Worm (Caenorhabditis elegans) whole organism, L2 larva: ENCODE measurements around the gene W01A11.7.
A peak's percentile ranks its signal among the peaks of the same experiment; 100 is the strongest.

Source experiments
- C34F6.9 ChIP-seq: fragments of 150-350 bp; optimal IDR thresholded peaks from 2 replicates; lab custom pipeline; 2014; ENCODE audit warnings: missing biosample characterization, missing genetic modification characterization
- F13H6.1 ChIP-seq: sonication (generic microtip); optimal IDR thresholded peaks from 2 replicates; lab custom pipeline; 2016; ENCODE audit warnings: missing genetic modification characterization, missing compliant biosample characterization
- R02D3.7 ChIP-seq: fragments of 150-350 bp; optimal IDR thresholded peaks from 2 replicates; lab custom pipeline; 2014; ENCODE audit warnings: missing biosample characterization, missing genetic modification characterization
- ZK546.5 ChIP-seq: sonication (generic microtip); optimal IDR thresholded peaks from 2 replicates; lab custom pipeline; 2017; ENCODE audit warnings: missing biosample characterization, missing genetic modification characterization
- alr-1 ChIP-seq: fragments of 150-350 bp; optimal IDR thresholded peaks from 2 replicates; lab custom pipeline; 2014; ENCODE audit warnings: missing biosample characterization, missing genetic modification characterization
- aly-2 ChIP-seq: fragments of 150-350 bp; optimal IDR thresholded peaks from 2 replicates; lab custom pipeline; 2014; ENCODE audit warnings: missing biosample characterization, missing genetic modification characterization
- ama-1 ChIP-seq: fragments of 150-350 bp; optimal IDR thresholded peaks from 2 replicates; lab custom pipeline; 2018; ENCODE audit warnings: inconsistent platforms
- blmp-1 ChIP-seq: sonication (generic microtip); optimal IDR thresholded peaks from 2 replicates; lab custom pipeline; 2017; ENCODE audit warnings: missing genetic modification characterization, mild to moderate bottlenecking, missing compliant biosample characterization, antibody characterized with exemption, moderate library complexity; ENCODE audit not compliant: insufficient read depth
- ceh-16 ChIP-seq: fragments of 150-350 bp; optimal IDR thresholded peaks from 2 replicates; lab custom pipeline; 2014; ENCODE audit warnings: missing biosample characterization, missing genetic modification characterization
- ceh-82 ChIP-seq: fragments of 150-350 bp; optimal IDR thresholded peaks from 2 replicates; lab custom pipeline; 2014; ENCODE audit warnings: missing biosample characterization, missing genetic modification characterization
- crh-2 ChIP-seq: sonication (generic microtip); optimal IDR thresholded peaks from 2 replicates; lab custom pipeline; 2017; ENCODE audit warnings: missing biosample characterization, missing genetic modification characterization
- dmd-4 ChIP-seq: sonication (generic microtip); optimal IDR thresholded peaks from 2 replicates; lab custom pipeline; 2017; ENCODE audit warnings: missing biosample characterization, missing genetic modification characterization
- egl-27 ChIP-seq: sonication (generic microtip); optimal IDR thresholded peaks from 3 replicates; lab custom pipeline; 2017; ENCODE audit warnings: missing biosample characterization, missing genetic modification reagents, missing genetic modification characterization
- elt-1 ChIP-seq: fragments of 150-350 bp; optimal IDR thresholded peaks from 2 replicates; lab custom pipeline; 2014; ENCODE audit warnings: missing biosample characterization, missing genetic modification characterization
- fos-1 ChIP-seq: fragments of 150-350 bp; optimal IDR thresholded peaks from 2 replicates; lab custom pipeline; 2014; ENCODE audit warnings: missing biosample characterization, missing genetic modification characterization
- gmeb-1 ChIP-seq: fragments of 150-350 bp; optimal IDR thresholded peaks from 2 replicates; lab custom pipeline; 2014; ENCODE audit warnings: missing biosample characterization, missing genetic modification characterization
- lin-11 ChIP-seq: fragments of 150-350 bp; sonication (generic microtip); optimal IDR thresholded peaks from 2 replicates; lab custom pipeline; 2014; ENCODE audit warnings: missing biosample characterization, missing genetic modification characterization, inconsistent platforms, mixed read lengths
- lin-13 ChIP-seq: fragments of 150-350 bp; optimal IDR thresholded peaks from 2 replicates; lab custom pipeline; 2014; ENCODE audit warnings: missing biosample characterization, missing genetic modification reagents, missing genetic modification characterization
- lin-39 ChIP-seq: fragments of 150-350 bp; optimal IDR thresholded peaks from 2 replicates; lab custom pipeline; 2014; ENCODE audit warnings: missing biosample characterization, missing genetic modification reagents, missing genetic modification characterization
- mab-5 ChIP-seq: fragments of 150-350 bp; optimal IDR thresholded peaks from 2 replicates; lab custom pipeline; 2014; ENCODE audit warnings: missing biosample characterization, missing genetic modification characterization
- mbf-1 ChIP-seq: sonication (generic microtip); optimal IDR thresholded peaks from 2 replicates; lab custom pipeline; 2017; ENCODE audit warnings: missing biosample characterization, missing genetic modification characterization
- mdl-1 ChIP-seq, 2 experiments: fragments of 150-350 bp in 1 of 2; sonication (generic microtip) in 1 of 2; optimal IDR thresholded peaks; 2 replicates each; lab custom pipeline; 2017; ENCODE audit warnings: missing biosample characterization in 2 of 2, missing genetic modification characterization in 2 of 2
- nhr-10 ChIP-seq: sonication (generic microtip); optimal IDR thresholded peaks from 2 replicates; lab custom pipeline; 2017; ENCODE audit warnings: missing biosample characterization, missing genetic modification characterization
- nhr-11 ChIP-seq: fragments of 150-350 bp; optimal IDR thresholded peaks from 2 replicates; lab custom pipeline; 2014; ENCODE audit warnings: missing biosample characterization, missing genetic modification characterization
- nhr-129 ChIP-seq: fragments of 150-350 bp; optimal IDR thresholded peaks from 2 replicates; lab custom pipeline; 2014; ENCODE audit warnings: missing biosample characterization, missing genetic modification characterization
- nhr-21 ChIP-seq: fragments of 150-350 bp; optimal IDR thresholded peaks from 2 replicates; lab custom pipeline; 2014; ENCODE audit warnings: missing biosample characterization, missing genetic modification characterization
- nhr-23 ChIP-seq: fragments of 150-350 bp; optimal IDR thresholded peaks from 2 replicates; lab custom pipeline; 2014; ENCODE audit warnings: missing biosample characterization, missing genetic modification reagents, missing genetic modification characterization
- nhr-237 ChIP-seq: fragments of 150-350 bp; optimal IDR thresholded peaks from 2 replicates; lab custom pipeline; 2014; ENCODE audit warnings: missing biosample characterization, missing genetic modification characterization
- nhr-25 ChIP-seq: fragments of 150-350 bp; sonication (generic microtip); optimal IDR thresholded peaks from 3 replicates; lab custom pipeline; 2014; ENCODE audit warnings: missing biosample characterization, missing genetic modification characterization
- nhr-6 ChIP-seq: fragments of 150-350 bp; optimal IDR thresholded peaks from 2 replicates; lab custom pipeline; 2014; ENCODE audit warnings: missing biosample characterization, missing genetic modification characterization
- nhr-77 ChIP-seq: fragments of 150-350 bp; optimal IDR thresholded peaks from 2 replicates; lab custom pipeline; 2014; ENCODE audit warnings: missing biosample characterization, missing genetic modification characterization
- peb-1 ChIP-seq: fragments of 150-350 bp; optimal IDR thresholded peaks from 2 replicates; lab custom pipeline; 2014; ENCODE audit warnings: missing biosample characterization, missing genetic modification characterization
- sem-4 ChIP-seq: fragments of 150-350 bp; optimal IDR thresholded peaks from 2 replicates; lab custom pipeline; 2014; ENCODE audit warnings: missing biosample characterization, missing genetic modification reagents, missing genetic modification characterization
- skn-1 ChIP-seq: sonication (generic microtip); optimal IDR thresholded peaks from 2 replicates; lab custom pipeline; 2017; ENCODE audit warnings: missing biosample characterization, missing genetic modification characterization
- sma-3 ChIP-seq: sonication (generic microtip); optimal IDR thresholded peaks from 2 replicates; lab custom pipeline; 2016; ENCODE audit warnings: missing genetic modification reagents, missing genetic modification characterization, missing compliant biosample characterization
- sma-9 ChIP-seq, 2 experiments: fragments of 150-350 bp in 1 of 2; sonication (generic microtip) in 1 of 2; optimal IDR thresholded peaks; 2 replicates each; lab custom pipeline; 2014 to 2016; ENCODE audit warnings: missing genetic modification characterization in 2 of 2, mild to moderate bottlenecking in 1 of 2, missing biosample characterization in 1 of 2, missing compliant biosample characterization in 1 of 2, missing genetic modification reagents in 1 of 2, moderate library complexity in 1 of 2
- snpc-4 ChIP-seq: fragments of 150-350 bp; optimal IDR thresholded peaks from 2 replicates; lab custom pipeline; 2014; ENCODE audit warnings: missing biosample characterization, missing genetic modification characterization
- unc-39 ChIP-seq: fragments of 150-350 bp; optimal IDR thresholded peaks from 2 replicates; lab custom pipeline; 2014; ENCODE audit warnings: missing biosample characterization, missing genetic modification characterization
- unc-55 ChIP-seq: fragments of 150-350 bp; sonication (generic microtip); optimal IDR thresholded peaks from 3 replicates; lab custom pipeline; 2014; ENCODE audit warnings: missing biosample characterization, missing genetic modification reagents, missing genetic modification characterization
- unc-62 ChIP-seq: fragments of 150-350 bp; optimal IDR thresholded peaks from 2 replicates; lab custom pipeline; 2014; ENCODE audit warnings: missing biosample characterization, missing genetic modification reagents, missing genetic modification characterization
- zag-1 ChIP-seq: fragments of 150-350 bp; optimal IDR thresholded peaks from 2 replicates; lab custom pipeline; 2014; ENCODE audit warnings: missing biosample characterization, missing genetic modification characterization
- ztf-1 ChIP-seq: fragments of 200-800 bp; sonication (Bioruptor generic); conservative IDR thresholded peaks from 2 replicates; pipeline ENCODE4 v1.3.6; 2022; ENCODE audit warnings: missing genetic modification characterization, missing compliant biosample characterization
- ztf-11 ChIP-seq: sonication (generic microtip); optimal IDR thresholded peaks from 2 replicates; lab custom pipeline; 2017; ENCODE audit warnings: missing biosample characterization, missing genetic modification characterization
- ztf-4 ChIP-seq: fragments of 150-350 bp; optimal IDR thresholded peaks from 2 replicates; lab custom pipeline; 2014; ENCODE audit warnings: missing biosample characterization, missing genetic modification characterization

The W01A11.7 gene

ce11 chrV:6516491-6517304 is 11.5 kb upstream of the W01A11.7 start, which contains the start of gene mdh-1:
Gene mdh-1, minus strand, starts transcription at chrV:6516526.
- TF ChIP-seq nhr-25 (tag; lab: Kevin White, UChicago) (no peak), sma-9 (GFP tag; optimal IDR thresholded peaks at IDR 0.05; lab: Kevin White, UChicago) (peak; percentile 10), sma-9 (tag; optimal IDR thresholded peaks at IDR 0.05; lab: Kevin White, UChicago) (no peak), unc-55 (GFP tag; lab: Kevin White, UChicago) (peak; percentile 67)

- TF ChIP-seq elt-1 = no peak
- TF ChIP-seq lin-39 (tag; lab: Kevin White, UChicago) = no peak
- TF ChIP-seq nhr-10 (tag; lab: Kevin White, UChicago) = no peak
- TF ChIP-seq ceh-82 (tag; lab: Kevin White, UChicago) = no peak
- no peak for TF ChIP-seq nhr-23 (tag; lab: Kevin White, UChicago)
- TF ChIP-seq nhr-25 (tag; lab: Kevin White, UChicago) = no peak
- no peak for TF ChIP-seq nhr-6 (tag; lab: Kevin White, UChicago)
- no peak for TF ChIP-seq unc-62 (GFP tag; lab: Kevin White, UChicago)
- no peak for TF ChIP-seq lin-13 (GFP tag; lab: Kevin White, UChicago)
- no peak for TF ChIP-seq sem-4 (tag; lab: Kevin White, UChicago)
- TF ChIP-seq egl-27 (tag; lab: Kevin White, UChicago) = no peak
- no peak for TF ChIP-seq unc-39 (tag; lab: Kevin White, UChicago)
- TF ChIP-seq zag-1 (tag; lab: Kevin White, UChicago) = no peak
- TF ChIP-seq nhr-237 = no peak
- no peak for TF ChIP-seq nhr-11
- no peak for TF ChIP-seq ZK546.5 (tag; lab: Kevin White, UChicago)
- no peak for TF ChIP-seq snpc-4 (tag; lab: Kevin White, UChicago)
- TF ChIP-seq sma-9 (GFP tag; optimal IDR thresholded peaks at IDR 0.05; lab: Kevin White, UChicago) = no peak
- TF ChIP-seq sma-9 (tag; optimal IDR thresholded peaks at IDR 0.05; lab: Kevin White, UChicago) = no peak
- TF ChIP-seq, all 48 proteins: peak for 0
Measured at ce11 chrV:6515344-6515743, 10.2 kb upstream of the W01A11.7 start.

- TF ChIP-seq nhr-10 (tag; lab: Kevin White, UChicago) = no peak
- TF ChIP-seq unc-39 (tag; lab: Kevin White, UChicago) = no peak
- no peak for TF ChIP-seq nhr-77
- TF ChIP-seq dmd-4 (tag; lab: Kevin White, UChicago) = no peak
- TF ChIP-seq nhr-237 = no peak
- TF ChIP-seq F13H6.1 = peak; percentile 17
- peak; percentile 14 for TF ChIP-seq sma-9 (GFP tag; optimal IDR thresholded peaks at IDR 0.05; lab: Kevin White, UChicago)
- no peak for TF ChIP-seq sma-9 (tag; optimal IDR thresholded peaks at IDR 0.05; lab: Kevin White, UChicago)
- TF ChIP-seq nhr-6 (tag; lab: Kevin White, UChicago) = peak; percentile 43
- no peak for TF ChIP-seq sem-4 (tag; lab: Kevin White, UChicago)
- TF ChIP-seq alr-1 (tag; lab: Kevin White, UChicago) = no peak
- TF ChIP-seq blmp-1 (tag; lab: Kevin White, UChicago) = peak; percentile 37
- no peak for TF ChIP-seq nhr-23 (tag; lab: Kevin White, UChicago)
- peak; percentile 87 for TF ChIP-seq nhr-129
- TF ChIP-seq egl-27 (tag; lab: Kevin White, UChicago) = no peak
- TF ChIP-seq lin-39 (tag; lab: Kevin White, UChicago) = no peak
- TF ChIP-seq lin-11 (tag; lab: Kevin White, UChicago) = no peak
- TF ChIP-seq mdl-1 (tag; optimal IDR thresholded peaks at IDR 0.05; lab: Kevin White, UChicago) = peak in 1 of 2 experiments; percentile 0
- TF ChIP-seq skn-1 (tag; lab: Kevin White, UChicago) = no peak
- TF ChIP-seq ceh-16 = no peak
- no peak for TF ChIP-seq ZK546.5 (tag; lab: Kevin White, UChicago)
- TF ChIP-seq nhr-21 (tag; lab: Kevin White, UChicago) = peak; percentile 59
- TF ChIP-seq snpc-4 (tag; lab: Kevin White, UChicago) = no peak
- no peak for TF ChIP-seq ceh-82 (tag; lab: Kevin White, UChicago)
- peak; percentile 64 for TF ChIP-seq ztf-4 (tag; lab: Kevin White, UChicago)
- no peak for TF ChIP-seq ztf-11 (tag; lab: Kevin White, UChicago)
- no peak for TF ChIP-seq aly-2 (tag; lab: Kevin White, UChicago)
- TF ChIP-seq R02D3.7 = no peak
- no peak for TF ChIP-seq mbf-1 (tag; lab: Kevin White, UChicago)
- TF ChIP-seq ztf-1 (GFP tag; lab: Robert Waterston, UW) = no peak
- TF ChIP-seq crh-2 = peak; percentile 60
- no peak for TF ChIP-seq nhr-11
- TF ChIP-seq nhr-25 (tag; lab: Kevin White, UChicago) = peak; percentile 51
- TF ChIP-seq peb-1 (tag; lab: Kevin White, UChicago) = no peak
- peak; percentile 96 for TF ChIP-seq ama-1 (lab: Kevin White, UChicago)
- TF ChIP-seq C34F6.9 (tag; lab: Kevin White, UChicago) = no peak
- TF ChIP-seq unc-62 (GFP tag; lab: Kevin White, UChicago) = no peak
- TF ChIP-seq gmeb-1 (tag; lab: Kevin White, UChicago) = no peak
- TF ChIP-seq mab-5 (tag; lab: Kevin White, UChicago) = peak; percentile 17
- TF ChIP-seq elt-1 = no peak
- TF ChIP-seq sma-3 (GFP tag; lab: Kevin White, UChicago) = peak; percentile 59
- peak; percentile 36 for TF ChIP-seq fos-1 (tag; lab: Kevin White, UChicago)
- TF ChIP-seq zag-1 (tag; lab: Kevin White, UChicago) = no peak
Measured at ce11 chrV:6514887-6515324, 9.7 kb upstream of the W01A11.7 start, which contains the start of gene dpy-11. Gene dpy-11, minus strand, starts transcription at chrV:6515240.
